Worm (Caenorhabditis elegans) whole organism, mixed stage, embryonic: ENCODE measurements around the gene unc-33.

Experiments
- ces-1 ChIP-seq: fragments of 150-350 bp; optimal IDR thresholded peaks from 2 replicates; lab custom pipeline; 2014; ENCODE audit warnings: missing biosample characterization, missing genetic modification reagents, missing genetic modification characterization
- drap-1 ChIP-seq: fragments of 200-800 bp; sonication (Bioruptor generic); optimal IDR thresholded peaks from 3 replicates; lab custom pipeline; 2018; ENCODE audit warnings: mild to moderate bottlenecking, missing genetic modification characterization, missing compliant biosample characterization
- elt-3 ChIP-seq: fragments of 150-350 bp; optimal IDR thresholded peaks from 2 replicates; lab custom pipeline; 2014; ENCODE audit warnings: missing biosample characterization, missing genetic modification characterization
- mep-1 ChIP-seq: fragments of 150-350 bp; optimal IDR thresholded peaks from 2 replicates; lab custom pipeline; 2017; ENCODE audit warnings: missing biosample characterization, missing genetic modification reagents, missing genetic modification characterization, inconsistent platforms
- nhr-237 ChIP-seq: fragments of 150-350 bp; optimal IDR thresholded peaks from 2 replicates; lab custom pipeline; 2014; ENCODE audit warnings: missing biosample characterization, missing genetic modification characterization
- nhr-28 ChIP-seq: fragments of 150-350 bp; optimal IDR thresholded peaks from 2 replicates; lab custom pipeline; 2014; ENCODE audit warnings: missing biosample characterization, missing genetic modification characterization
- pha-4 ChIP-seq: fragments of 150-350 bp; optimal IDR thresholded peaks from 2 replicates; lab custom pipeline; 2018; ENCODE audit warnings: missing biosample characterization, missing genetic modification reagents, missing genetic modification characterization
- snpc-4 ChIP-seq: fragments of 150-350 bp; optimal IDR thresholded peaks from 2 replicates; lab custom pipeline; 2014; ENCODE audit warnings: missing biosample characterization, missing genetic modification characterization
- unc-39 ChIP-seq: fragments of 150-350 bp; optimal IDR thresholded peaks from 2 replicates; lab custom pipeline; 2014; ENCODE audit warnings: missing biosample characterization, missing genetic modification characterization
- unc-62 ChIP-seq: fragments of 150-350 bp; optimal IDR thresholded peaks from 2 replicates; lab custom pipeline; 2014; ENCODE audit warnings: missing biosample characterization, missing genetic modification reagents, missing genetic modification characterization
- zip-8 ChIP-seq: fragments of 150-350 bp; optimal IDR thresholded peaks from 2 replicates; lab custom pipeline; 2014; ENCODE audit warnings: missing biosample characterization, missing genetic modification characterization
- ztf-11 ChIP-seq: fragments of 150-350 bp; optimal IDR thresholded peaks from 2 replicates; lab custom pipeline; 2014; ENCODE audit warnings: missing biosample characterization, missing genetic modification characterization

ce11 chrIV:3504144-3504543, 12.5 kb upstream of the unc-33 start, which contains the start of gene srz-83:
- TF ChIP-seq ztf-11 (tag; lab: Kevin White, UChicago) (no peak), pha-4 (no peak), nhr-237 (no peak), ces-1 (GFP tag; lab: Kevin White, UChicago) (no peak), mep-1 (no peak), nhr-28 (tag; lab: Kevin White, UChicago) (no peak), drap-1 (no peak), snpc-4 (tag; lab: Kevin White, UChicago) (no peak), elt-3 (tag; lab: Kevin White, UChicago) (no peak), unc-39 (no peak), zip-8 (tag; lab: Kevin White, UChicago) (no peak), unc-62 (GFP tag; lab: Kevin White, UChicago) (no peak)
